Fruit fly (Drosophila melanogaster) whole organism, prepupa: ENCODE measurements around the gene akirin.

Experiments used
- Blimp-1 ChIP-seq: fragments of 200-800 bp; sonication (Bioruptor generic); optimal IDR thresholded peaks from 3 replicates; lab custom pipeline; 2017; ENCODE audit warnings: missing biosample characterization, missing genetic modification characterization, mild to moderate bottlenecking, moderate library complexity, missing genetic modification reagents
- CG10669 ChIP-seq: fragments of 200-800 bp; sonication (Bioruptor generic); optimal IDR thresholded peaks from 3 replicates; lab custom pipeline; 2018; ENCODE audit warnings: missing biosample characterization, mild to moderate bottlenecking, missing genetic modification characterization, moderate library complexity
- CG11294 ChIP-seq: fragments of 200-800 bp; sonication (Bioruptor generic); IDR thresholded peaks from 2 replicates; pipeline ENCODE4 v1.3.6; 2022; ENCODE audit warnings: missing biosample characterization, missing genetic modification characterization
- CG11902 ChIP-seq: fragments of 200-800 bp; sonication (Bioruptor generic); optimal IDR thresholded peaks from 3 replicates; lab custom pipeline; 2016; ENCODE audit warnings: missing biosample characterization, missing genetic modification characterization
- CG15336 ChIP-seq: fragments of 200-800 bp; sonication (Bioruptor generic); IDR thresholded peaks from 2 replicates; pipeline ENCODE4 v1.3.6; 2022; ENCODE audit warnings: missing biosample characterization, missing genetic modification characterization
- CG16779 ChIP-seq: fragments of 200-800 bp; sonication (Bioruptor generic); optimal IDR thresholded peaks from 3 replicates; lab custom pipeline; 2017; ENCODE audit warnings: missing biosample characterization, mild to moderate bottlenecking, missing genetic modification characterization
- CG3032 ChIP-seq: fragments of 200-800 bp; optimal IDR thresholded peaks from 2 replicates; lab custom pipeline; 2019; ENCODE audit warnings: missing biosample characterization, mild to moderate bottlenecking, missing genetic modification characterization, moderate library complexity
- CG31627 ChIP-seq: fragments of 200-800 bp; sonication (Bioruptor generic); optimal IDR thresholded peaks from 3 replicates; lab custom pipeline; 2016; ENCODE audit warnings: missing biosample characterization, missing genetic modification characterization
- CG32006 ChIP-seq: fragments of 200-800 bp; sonication (Bioruptor generic); optimal IDR thresholded peaks from 3 replicates; lab custom pipeline; 2017; ENCODE audit warnings: missing biosample characterization, mild to moderate bottlenecking, missing genetic modification characterization
- CG34406 ChIP-seq: fragments of 200-800 bp; sonication (Bioruptor generic); optimal IDR thresholded peaks from 3 replicates; lab custom pipeline; 2016; ENCODE audit warnings: missing biosample characterization, missing genetic modification characterization
- CG3919 ChIP-seq: fragments of 200-800 bp; sonication (Bioruptor generic); optimal IDR thresholded peaks from 3 replicates; lab custom pipeline; 2016; ENCODE audit warnings: missing biosample characterization, missing genetic modification characterization
- CG6163 ChIP-seq: fragments of 200-800 bp; sonication (Bioruptor generic); IDR thresholded peaks from 3 replicates; pipeline ENCODE4 v1.3.6; 2022; ENCODE audit warnings: missing biosample characterization, missing genetic modification characterization
- CG6276 ChIP-seq: fragments of 200-800 bp; sonication (Bioruptor generic); optimal IDR thresholded peaks from 2 replicates; lab custom pipeline; 2017; ENCODE audit warnings: missing biosample characterization, mild to moderate bottlenecking, missing genetic modification characterization
- CG6792 ChIP-seq: fragments of 200-800 bp; sonication (Bioruptor generic); optimal IDR thresholded peaks from 3 replicates; lab custom pipeline; 2016; ENCODE audit warnings: missing biosample characterization, missing genetic modification characterization
- CG6808 ChIP-seq: fragments of 200-800 bp; sonication (Bioruptor generic); optimal IDR thresholded peaks from 3 replicates; lab custom pipeline; 2017; ENCODE audit warnings: missing biosample characterization, missing genetic modification characterization, mild to moderate bottlenecking, moderate library complexity, missing genetic modification reagents
- CG6854 ChIP-seq: fragments of 200-800 bp; sonication (Bioruptor generic); optimal IDR thresholded peaks from 2 replicates; lab custom pipeline; 2017; ENCODE audit warnings: missing biosample characterization, mild to moderate bottlenecking, missing genetic modification characterization
- CG7368 ChIP-seq: fragments of 200-800 bp; sonication (Bioruptor generic); optimal IDR thresholded peaks from 3 replicates; lab custom pipeline; 2016; ENCODE audit warnings: missing biosample characterization, missing genetic modification characterization
- CG9139 ChIP-seq: fragments of 200-800 bp; sonication (Bioruptor generic); optimal IDR thresholded peaks from 3 replicates; lab custom pipeline; 2017; ENCODE audit warnings: missing biosample characterization, mild to moderate bottlenecking, missing genetic modification characterization
- Eip75B ChIP-seq: fragments of 200-800 bp; sonication (Bioruptor generic); optimal IDR thresholded peaks from 3 replicates; lab custom pipeline; 2016; ENCODE audit warnings: missing biosample characterization, missing genetic modification characterization
- Eip78C ChIP-seq: fragments of 200-800 bp; sonication (Bioruptor generic); peaks from one replicate; lab custom pipeline; 2016; ENCODE audit warnings: missing biosample characterization, missing genetic modification characterization
- Ets21C ChIP-seq: fragments of 200-800 bp; sonication (Bioruptor generic); optimal IDR thresholded peaks from 3 replicates; lab custom pipeline; 2016; ENCODE audit warnings: missing biosample characterization, missing genetic modification characterization
- Ets96B ChIP-seq: fragments of 200-800 bp; optimal IDR thresholded peaks from 2 replicates; lab custom pipeline; 2019; ENCODE audit warnings: missing biosample characterization, mild to moderate bottlenecking, missing genetic modification characterization, moderate library complexity
- Gug ChIP-seq: fragments of 200-800 bp; sonication (Bioruptor generic); IDR thresholded peaks from 2 replicates; pipeline ENCODE4 v1.3.6; 2022; ENCODE audit warnings: missing biosample characterization, missing genetic modification characterization
- Hr39 ChIP-seq: fragments of 200-800 bp; sonication (Bioruptor generic); optimal IDR thresholded peaks from 2 replicates; lab custom pipeline; 2016; ENCODE audit warnings: missing biosample characterization, missing genetic modification characterization
- Lpt ChIP-seq: fragments of 200-800 bp; sonication (Bioruptor generic); optimal IDR thresholded peaks from 3 replicates; lab custom pipeline; 2016; ENCODE audit warnings: missing biosample characterization, missing genetic modification characterization
- Smox ChIP-seq: fragments of 200-800 bp; sonication (Bioruptor generic); optimal IDR thresholded peaks from 3 replicates; lab custom pipeline; 2016; ENCODE audit warnings: missing biosample characterization, missing genetic modification characterization
- Sox102F ChIP-seq: fragments of 200-800 bp; sonication (Bioruptor generic); optimal IDR thresholded peaks from 2 replicates; lab custom pipeline; 2016; ENCODE audit warnings: missing biosample characterization, mild to moderate bottlenecking, missing genetic modification characterization
- Sox14 ChIP-seq: fragments of 200-800 bp; sonication (Bioruptor generic); optimal IDR thresholded peaks from 3 replicates; lab custom pipeline; 2016; ENCODE audit warnings: missing biosample characterization, missing genetic modification characterization
- achi ChIP-seq: fragments of 200-800 bp; sonication (Bioruptor generic); optimal IDR thresholded peaks from 3 replicates; lab custom pipeline; 2016; ENCODE audit warnings: missing biosample characterization, missing genetic modification characterization
- cyc ChIP-seq: fragments of 200-800 bp; sonication (Bioruptor generic); optimal IDR thresholded peaks from 3 replicates; lab custom pipeline; 2016; ENCODE audit warnings: missing biosample characterization, missing genetic modification characterization
- esn ChIP-seq: fragments of 200-800 bp; sonication (Bioruptor generic); optimal IDR thresholded peaks from 2 replicates; lab custom pipeline; 2016; ENCODE audit warnings: missing biosample characterization, mild to moderate bottlenecking, missing genetic modification characterization, moderate library complexity
- fd59A ChIP-seq: fragments of 200-800 bp; sonication (Bioruptor generic); optimal IDR thresholded peaks from 2 replicates; lab custom pipeline; 2017; ENCODE audit warnings: missing biosample characterization, mild to moderate bottlenecking, missing genetic modification characterization, missing genetic modification reagents
- fd85E ChIP-seq: fragments of 200-800 bp; sonication (Bioruptor generic); optimal IDR thresholded peaks from 3 replicates; lab custom pipeline; 2016; ENCODE audit warnings: missing biosample characterization, missing genetic modification characterization
- fkh ChIP-seq: fragments of 200-800 bp; sonication (Bioruptor generic); optimal IDR thresholded peaks from 3 replicates; lab custom pipeline; 2017; ENCODE audit warnings: missing biosample characterization, mild to moderate bottlenecking, missing genetic modification characterization, moderate library complexity
- lz ChIP-seq: fragments of 200-800 bp; sonication (Bioruptor generic); optimal IDR thresholded peaks from 3 replicates; lab custom pipeline; 2016; ENCODE audit warnings: missing biosample characterization, missing genetic modification characterization
- net ChIP-seq: fragments of 200-800 bp; sonication (Bioruptor generic); optimal IDR thresholded peaks from 3 replicates; lab custom pipeline; 2016; ENCODE audit warnings: missing biosample characterization, missing genetic modification characterization
- salr ChIP-seq, 2 experiments: fragments of 200-800 bp; sonication (Bioruptor generic); optimal IDR thresholded peaks; 3 replicates each; lab custom pipeline; 2016 to 2018; ENCODE audit warnings: missing biosample characterization in 2 of 2, missing genetic modification characterization in 2 of 2, mild to moderate bottlenecking in 1 of 2
- spab ChIP-seq: fragments of 200-800 bp; sonication (Bioruptor generic); optimal IDR thresholded peaks from 2 replicates; lab custom pipeline; 2017; ENCODE audit warnings: missing biosample characterization, mild to moderate bottlenecking, missing genetic modification characterization, missing genetic modification reagents
- ss ChIP-seq, 2 experiments: fragments of 200-800 bp; sonication (Bioruptor generic); optimal IDR thresholded peaks; 2 replicates in 1 of 2; 3 replicates in 1 of 2; lab custom pipeline; 2017 to 2018; ENCODE audit warnings: mild to moderate bottlenecking in 2 of 2, missing biosample characterization in 2 of 2, missing genetic modification characterization in 2 of 2, moderate library complexity in 1 of 2
- svp ChIP-seq: fragments of 200-800 bp; sonication (Bioruptor generic); peaks from one replicate; lab custom pipeline; 2016; ENCODE audit warnings: missing biosample characterization, missing genetic modification characterization
- topi ChIP-seq: fragments of 200-800 bp; sonication (Bioruptor generic); optimal IDR thresholded peaks from 3 replicates; lab custom pipeline; 2016; ENCODE audit warnings: missing biosample characterization, missing genetic modification characterization
- vri ChIP-seq: fragments of 200-800 bp; sonication (Bioruptor generic); optimal IDR thresholded peaks from 3 replicates; lab custom pipeline; 2016; ENCODE audit warnings: missing biosample characterization, mild to moderate bottlenecking, missing genetic modification characterization

The akirin gene

dm6 chr3L:7356386-7357117 is 13.1 kb upstream of the akirin start, which contains the start of gene CTCF (continued):
- TF ChIP-seq fd85E (GFP tag; lab: Kevin White, UChicago) (no peak), esn (GFP tag; lab: Kevin White, UChicago) (peak; percentile 67)

DNA sequence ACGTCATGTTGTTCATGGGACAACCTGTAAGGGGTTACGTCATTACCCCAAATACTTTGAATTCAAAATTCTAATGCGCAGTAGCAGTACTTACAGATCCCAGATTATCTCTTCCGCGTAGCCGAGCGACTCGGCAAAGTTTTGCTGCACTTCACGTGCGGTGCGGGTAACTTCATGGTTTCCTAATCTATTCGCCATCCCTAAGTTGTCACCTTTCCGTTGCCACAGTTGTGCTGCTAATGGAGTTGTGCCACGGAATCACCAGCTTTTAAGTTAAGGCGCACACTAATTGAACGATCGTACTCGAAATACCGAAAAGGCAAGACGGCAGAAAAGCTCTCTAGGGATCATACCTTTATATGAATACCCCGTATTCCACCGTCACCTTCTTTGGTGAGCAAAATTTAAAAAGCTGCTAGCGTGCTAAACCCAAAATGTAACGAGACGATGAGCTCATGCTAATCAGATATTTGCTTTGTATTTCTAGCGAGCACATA is 9.8 kb upstream of the akirin start, which contains the start of gene pst:
TSS of gene pst (minus strand) at position 437 of the 497 bp plus-strand sequence.
- TF ChIP-seq Ets96B (tag; lab: Kevin White, UChicago) (no peak), CG32006 (GFP tag; lab: Kevin White, UChicago) (no peak), ss (GFP tag; optimal IDR thresholded peaks at IDR 0.05; lab: Kevin White, UChicago) (peak in 1 of 2 experiments; percentile 1), Eip78C (GFP tag; lab: Kevin White, UChicago) (peak; percentile 71), esn (GFP tag; lab: Kevin White, UChicago) (no peak), CG6808 (no peak), CG3919 (GFP tag; lab: Kevin White, UChicago) (peak; percentile 8), CG34406 (GFP tag; lab: Kevin White, UChicago) (no peak), Blimp-1 (GFP tag; lab: Kevin White, UChicago) (no peak), cyc (GFP tag; lab: Kevin White, UChicago) (peak; percentile 0), lz (GFP tag; lab: Kevin White, UChicago) (no peak), CG9139 (GFP tag; lab: Kevin White, UChicago) (no peak), fd85E (GFP tag; lab: Kevin White, UChicago) (peak; percentile 12), salr (GFP tag; optimal IDR thresholded peaks at IDR 0.05; lab: Kevin White, UChicago) (no peak), CG6854 (GFP tag; lab: Kevin White, UChicago) (peak; percentile 49), CG6276 (no peak), Hr39 (GFP tag; lab: Kevin White, UChicago) (no peak), Sox102F (GFP tag; lab: Kevin White, UChicago) (no peak), CG11902 (GFP tag; lab: Kevin White, UChicago) (no peak), CG15336 (GFP tag; lab: Robert Waterston, UW) (no peak), Lpt (no peak), vri (GFP tag; lab: Kevin White, UChicago) (peak; percentile 46), Eip75B (GFP tag; lab: Kevin White, UChicago) (no peak), fkh (no peak), CG7368 (GFP tag; lab: Kevin White, UChicago) (no peak), CG16779 (tag; lab: Kevin White, UChicago) (no peak), CG11294 (GFP tag; lab: Robert Waterston, UW) (no peak), svp (GFP tag; lab: Kevin White, UChicago) (peak; percentile 92)

- TF ChIP-seq net (no peak), CG16779 (tag; lab: Kevin White, UChicago) (no peak), Eip75B (GFP tag; lab: Kevin White, UChicago) (no peak), svp (GFP tag; lab: Kevin White, UChicago) (no peak), CG9139 (GFP tag; lab: Kevin White, UChicago) (no peak), CG31627 (peak; percentile 34), CG6808 (peak; percentile 17), Ets21C (GFP tag; lab: Kevin White, UChicago) (no peak), CG32006 (GFP tag; lab: Kevin White, UChicago) (peak; percentile 43), Hr39 (GFP tag; lab: Kevin White, UChicago) (peak; percentile 39), spab (no peak), Smox (GFP tag; lab: Kevin White, UChicago) (no peak), CG34406 (GFP tag; lab: Kevin White, UChicago) (peak; percentile 38), CG3032 (tag; lab: Kevin White, UChicago) (peak; percentile 38), Eip78C (GFP tag; lab: Kevin White, UChicago) (peak; percentile 34), CG6792 (GFP tag; lab: Kevin White, UChicago) (peak; percentile 4), lz (GFP tag; lab: Kevin White, UChicago) (no peak), topi (no peak), Ets96B (tag; lab: Kevin White, UChicago) (no peak), CG6163 (GFP tag; lab: Robert Waterston, UW) (peak; percentile 56; the same call in 2 of the 3 replicates), Sox14 (GFP tag; lab: Kevin White, UChicago) (peak; percentile 20), vri (GFP tag; lab: Kevin White, UChicago) (peak; percentile 24), CG11294 (GFP tag; lab: Robert Waterston, UW) (no peak), esn (GFP tag; lab: Kevin White, UChicago) (peak; percentile 16), CG10669 (GFP tag; lab: Kevin White, UChicago) (no peak), achi (GFP tag; lab: Kevin White, UChicago) (peak; percentile 49), fd59A (GFP tag; lab: Kevin White, UChicago) (no peak), Gug (GFP tag; lab: Robert Waterston, UW) (no peak), cyc (GFP tag; lab: Kevin White, UChicago) (no peak), Lpt (no peak), CG15336 (GFP tag; lab: Robert Waterston, UW) (peak; percentile 57), fkh (peak; percentile 26), fd85E (GFP tag; lab: Kevin White, UChicago) (no peak)
These were observed 9.3 kb upstream of the akirin start, which contains the start of gene Sec63 for dm6 chr3L:7360324-7360852. TSS of gene Sec63 (plus strand) at chr3L:7360561.
